Fruit fly (Drosophila melanogaster): ENCODE measurements around the gene Upf2.

DNA sequence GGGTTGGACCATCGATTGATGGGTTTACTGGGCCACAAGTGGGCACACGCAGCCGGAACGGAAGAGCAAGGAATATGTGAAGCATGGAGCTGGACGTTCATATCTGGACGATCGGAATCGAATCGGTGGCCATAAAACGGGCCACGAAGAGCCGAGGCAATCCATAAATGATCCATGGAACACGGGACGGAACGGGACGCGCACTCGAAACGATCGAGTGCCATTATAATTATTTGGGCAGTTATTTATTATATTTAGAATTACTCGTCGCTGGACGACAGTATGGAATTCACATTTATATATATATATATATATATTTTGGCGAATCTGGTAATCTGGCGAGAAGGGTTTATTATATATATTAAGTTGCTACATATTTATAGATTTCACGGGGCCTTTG lies 32.7 kb upstream of the Upf2 start:
- TF ChIP-seq OdsH (GFP tag; optimal IDR thresholded peaks at IDR 0.05) (no peak), Lpt (GFP tag; optimal IDR thresholded peaks at IDR 0.05) (no peak), CG8119 (GFP tag; IDR thresholded peaks at IDR 0.05) (no peak), Sox102F (GFP tag; optimal IDR thresholded peaks at IDR 0.05) (no peak), CG8319 (GFP tag; optimal IDR thresholded peaks at IDR 0.05) (no peak), CG8632 (GFP tag; optimal IDR thresholded peaks at IDR 0.05) (no peak)
